Worm (Caenorhabditis elegans) whole organism, mixed stage, embryonic: ENCODE results near the gene T10B5.4.

Source experiments
- M03D4.4 ChIP-seq: sonication (generic microtip); optimal IDR thresholded peaks from 2 replicates; lab custom pipeline; 2017; ENCODE audit warnings: mild to moderate bottlenecking, missing genetic modification characterization, missing compliant biosample characterization
- bed-3 ChIP-seq: fragments of 200-800 bp; sonication (Bioruptor generic); optimal IDR thresholded peaks from 3 replicates; lab custom pipeline; 2018; ENCODE audit warnings: mild to moderate bottlenecking, missing genetic modification characterization, moderate library complexity, missing compliant biosample characterization
- blmp-1 ChIP-seq: fragments of 150-350 bp; optimal IDR thresholded peaks from 2 replicates; lab custom pipeline; 2014; ENCODE audit warnings: missing biosample characterization, missing genetic modification characterization
- ceh-43 ChIP-seq: fragments of 200-800 bp; sonication (Bioruptor generic); optimal IDR thresholded peaks from 2 replicates; lab custom pipeline; 2018; ENCODE audit warnings: mild to moderate bottlenecking, missing genetic modification characterization, moderate library complexity, missing compliant biosample characterization
- ceh-83 ChIP-seq: fragments of 200-800 bp; sonication (Bioruptor generic); optimal IDR thresholded peaks from 2 replicates; lab custom pipeline; 2018; ENCODE audit warnings: mild to moderate bottlenecking, missing genetic modification characterization, missing compliant biosample characterization
- ces-1 ChIP-seq: fragments of 150-350 bp; optimal IDR thresholded peaks from 2 replicates; lab custom pipeline; 2014; ENCODE audit warnings: missing biosample characterization, missing genetic modification reagents, missing genetic modification characterization
- drap-1 ChIP-seq: fragments of 200-800 bp; sonication (Bioruptor generic); optimal IDR thresholded peaks from 3 replicates; lab custom pipeline; 2018; ENCODE audit warnings: mild to moderate bottlenecking, missing genetic modification characterization, missing compliant biosample characterization
- elt-1 ChIP-seq: sonication (generic microtip); optimal IDR thresholded peaks from 2 replicates; lab custom pipeline; 2017; ENCODE audit warnings: missing genetic modification characterization, mild to moderate bottlenecking, missing compliant biosample characterization, antibody characterized with exemption, moderate library complexity, borderline replicate concordance; ENCODE audit not compliant: insufficient read depth
- elt-3 ChIP-seq: fragments of 150-350 bp; optimal IDR thresholded peaks from 2 replicates; lab custom pipeline; 2014; ENCODE audit warnings: missing biosample characterization, missing genetic modification characterization
- flh-1 ChIP-seq: fragments of 200-800 bp; sonication (Bioruptor generic); optimal IDR thresholded peaks from 2 replicates; lab custom pipeline; 2018; ENCODE audit warnings: mild to moderate bottlenecking, missing genetic modification characterization, moderate library complexity, missing compliant biosample characterization
- ham-2 ChIP-seq: fragments of 200-800 bp; sonication (Bioruptor generic); optimal IDR thresholded peaks from 2 replicates; lab custom pipeline; 2018; ENCODE audit warnings: mild to moderate bottlenecking, missing genetic modification characterization, missing compliant biosample characterization
- lin-32 ChIP-seq: fragments of 200-800 bp; sonication (Bioruptor generic); optimal IDR thresholded peaks from 2 replicates; lab custom pipeline; 2018; ENCODE audit warnings: mild to moderate bottlenecking, missing genetic modification characterization, missing compliant biosample characterization
- lsy-2 ChIP-seq: fragments of 150-350 bp; optimal IDR thresholded peaks from 2 replicates; lab custom pipeline; 2014; ENCODE audit warnings: missing biosample characterization, missing genetic modification characterization
- mab-5 ChIP-seq: fragments of 150-350 bp; optimal IDR thresholded peaks from 2 replicates; lab custom pipeline; 2014; ENCODE audit warnings: missing biosample characterization, missing genetic modification characterization
- mep-1 ChIP-seq: fragments of 150-350 bp; optimal IDR thresholded peaks from 2 replicates; lab custom pipeline; 2017; ENCODE audit warnings: missing biosample characterization, missing genetic modification reagents, missing genetic modification characterization, inconsistent platforms
- mls-2 ChIP-seq: sonication (generic microtip); optimal IDR thresholded peaks from 2 replicates; lab custom pipeline; 2016; ENCODE audit warnings: mild to moderate bottlenecking, missing genetic modification characterization, moderate library complexity, missing compliant biosample characterization
- nhr-12 ChIP-seq: fragments of 150-350 bp; optimal IDR thresholded peaks from 2 replicates; lab custom pipeline; 2014; ENCODE audit warnings: missing biosample characterization, missing genetic modification characterization
- nhr-2 ChIP-seq: fragments of 150-350 bp; optimal IDR thresholded peaks from 2 replicates; lab custom pipeline; 2014; ENCODE audit warnings: missing biosample characterization, missing genetic modification characterization
- nhr-237 ChIP-seq: fragments of 150-350 bp; optimal IDR thresholded peaks from 2 replicates; lab custom pipeline; 2014; ENCODE audit warnings: missing biosample characterization, missing genetic modification characterization
- nhr-28 ChIP-seq: fragments of 150-350 bp; optimal IDR thresholded peaks from 2 replicates; lab custom pipeline; 2014; ENCODE audit warnings: missing biosample characterization, missing genetic modification characterization
- nhr-76 ChIP-seq: sonication (generic microtip); optimal IDR thresholded peaks from 2 replicates; lab custom pipeline; 2017; ENCODE audit warnings: missing biosample characterization, missing genetic modification characterization
- pha-4 ChIP-seq: fragments of 150-350 bp; optimal IDR thresholded peaks from 2 replicates; lab custom pipeline; 2018; ENCODE audit warnings: missing biosample characterization, missing genetic modification reagents, missing genetic modification characterization
- sptf-1 ChIP-seq: sonication (generic microtip); optimal IDR thresholded peaks from 2 replicates; lab custom pipeline; 2017; ENCODE audit warnings: mild to moderate bottlenecking, missing genetic modification characterization, moderate library complexity, missing compliant biosample characterization
- unc-120 ChIP-seq: sonication (generic microtip); optimal IDR thresholded peaks from 2 replicates; lab custom pipeline; 2017; ENCODE audit warnings: missing genetic modification characterization, missing compliant biosample characterization; ENCODE audit not compliant: poor library complexity, severe bottlenecking
- unc-39 ChIP-seq: fragments of 150-350 bp; optimal IDR thresholded peaks from 2 replicates; lab custom pipeline; 2014; ENCODE audit warnings: missing biosample characterization, missing genetic modification characterization
- unc-62 ChIP-seq: fragments of 150-350 bp; optimal IDR thresholded peaks from 2 replicates; lab custom pipeline; 2014; ENCODE audit warnings: missing biosample characterization, missing genetic modification reagents, missing genetic modification characterization
- zip-8 ChIP-seq: fragments of 150-350 bp; optimal IDR thresholded peaks from 2 replicates; lab custom pipeline; 2014; ENCODE audit warnings: missing biosample characterization, missing genetic modification characterization
- ztf-11 ChIP-seq: fragments of 150-350 bp; optimal IDR thresholded peaks from 2 replicates; lab custom pipeline; 2014; ENCODE audit warnings: missing biosample characterization, missing genetic modification characterization

T10B5.4 gene

DNA sequence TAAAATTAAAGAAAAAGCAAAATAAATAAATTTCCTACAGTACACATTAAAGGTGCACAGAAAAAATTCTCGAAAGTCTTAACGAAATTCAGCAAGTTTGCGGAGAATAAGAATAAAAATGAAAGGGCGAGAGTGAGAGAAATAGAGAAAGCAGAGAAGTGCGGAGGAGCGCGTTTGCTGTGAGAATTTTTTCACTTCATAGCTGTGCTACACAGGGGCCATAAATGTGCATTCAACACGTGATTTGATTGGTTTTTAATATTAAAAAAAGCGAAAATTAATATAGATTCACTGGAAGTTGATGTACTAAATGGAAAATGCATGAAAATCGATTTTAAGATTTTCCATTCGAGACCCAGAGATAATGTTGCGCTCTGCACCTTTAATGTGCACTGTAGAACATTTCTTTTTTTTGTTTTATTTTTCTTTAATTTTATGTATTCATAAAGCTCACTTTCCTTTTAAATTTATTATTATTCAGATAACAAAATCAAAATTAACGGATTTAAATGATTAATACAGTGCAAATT is 46.5 kb upstream of the T10B5.4 start, which contains the start of gene Y32G9A.2:
Gene Y32G9A.2 (plus strand): TSS at position 480 of the 530 bp plus-strand sequence.
- TF ChIP-seq blmp-1 (peak; percentile 22), ces-1 (GFP tag; lab: Kevin White, UChicago) (peak; percentile 11), pha-4 (tag; lab: Kevin White, UChicago) (no peak), mep-1 (peak; percentile 25)
- TF ChIP-seq, all 35 proteins: peak for 3

DNA sequence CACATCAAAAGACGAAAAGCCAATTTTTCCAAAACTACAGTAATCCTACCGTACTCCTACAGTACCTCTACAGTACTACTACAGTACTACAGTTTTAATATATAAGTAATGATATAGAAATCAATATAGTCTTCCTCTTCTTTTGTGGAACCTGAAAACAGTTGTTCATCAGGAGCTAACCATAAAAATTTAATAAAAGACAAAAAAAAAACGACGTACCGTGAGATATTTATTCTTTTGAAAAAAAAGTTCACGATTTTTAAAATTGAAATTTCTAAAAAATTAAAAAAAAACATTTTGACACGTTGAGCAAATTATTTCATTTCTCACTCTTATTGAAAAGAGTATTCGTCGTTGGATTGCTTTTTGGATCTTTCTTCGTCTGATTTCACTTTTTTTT is 39.5 kb upstream of the T10B5.4 start, which contains the start of gene Y32G9A.3:
Gene Y32G9A.3 (plus strand): TSS at position 301 of the 400 bp plus-strand sequence.
- TF ChIP-seq ham-2 (GFP tag; lab: Kevin White, UChicago) (no peak), M03D4.4 (tag; lab: Kevin White, UChicago) (no peak), flh-1 (GFP tag; lab: Kevin White, UChicago) (no peak), bed-3 (no peak), mls-2 (tag; lab: Kevin White, UChicago) (no peak), pha-4 (tag; lab: Kevin White, UChicago) (no peak), ceh-83 (GFP tag; lab: Kevin White, UChicago) (no peak)

DNA sequence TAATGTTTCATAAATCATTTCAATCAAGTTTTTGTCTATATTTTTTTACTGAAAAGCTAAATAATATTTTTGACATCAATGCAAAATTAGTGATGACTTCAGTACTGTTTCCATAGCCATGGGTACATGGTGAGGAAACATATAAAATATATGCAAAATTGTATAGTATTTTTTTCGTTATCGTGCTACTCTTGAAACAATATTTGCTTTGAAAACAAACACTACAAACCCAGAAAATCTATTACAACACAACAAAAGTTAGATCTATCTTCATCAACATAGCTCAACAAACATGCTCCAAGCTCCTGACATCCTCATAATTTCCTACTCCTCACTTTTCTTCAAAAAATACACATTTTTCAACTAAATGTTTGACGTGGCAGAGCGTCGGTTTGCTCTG is 36.9 kb upstream of the T10B5.4 start, which contains the start of gene srp-3:
Gene srp-3 (plus strand): TSS at position 301 of the 400 bp plus-strand sequence.
- TF ChIP-seq blmp-1 (no peak), nhr-12 (tag; lab: Kevin White, UChicago) (no peak), lsy-2 (tag; lab: Kevin White, UChicago) (no peak), ces-1 (GFP tag; lab: Kevin White, UChicago) (no peak), elt-1 (tag; lab: Kevin White, UChicago) (no peak), sptf-1 (no peak), ceh-43 (GFP tag; lab: Kevin White, UChicago) (no peak), zip-8 (tag; lab: Kevin White, UChicago) (no peak), bed-3 (no peak), ham-2 (GFP tag; lab: Kevin White, UChicago) (no peak), unc-120 (tag; lab: Kevin White, UChicago) (no peak), pha-4 (tag; lab: Kevin White, UChicago) (no peak), nhr-28 (tag; lab: Kevin White, UChicago) (no peak), nhr-2 (tag; lab: Kevin White, UChicago) (no peak), nhr-237 (tag; lab: Kevin White, UChicago) (no peak), elt-3 (tag; lab: Kevin White, UChicago) (no peak), drap-1 (GFP tag; lab: Kevin White, UChicago) (no peak), unc-39 (tag; lab: Kevin White, UChicago) (no peak)

- TF ChIP-seq lin-32 (GFP tag; lab: Kevin White, UChicago) (no peak), unc-62 (GFP tag; lab: Kevin White, UChicago) (no peak), nhr-76 (no peak), ceh-83 (GFP tag; lab: Kevin White, UChicago) (no peak), bed-3 (no peak), unc-39 (tag; lab: Kevin White, UChicago) (no peak)
Observed at ce11 chrV:1907350-1907749, 35.7 kb upstream of the T10B5.4 start, which contains the start of gene Y32G9A.5. Gene Y32G9A.5 (plus strand): TSS chrV:1907650.

DNA sequence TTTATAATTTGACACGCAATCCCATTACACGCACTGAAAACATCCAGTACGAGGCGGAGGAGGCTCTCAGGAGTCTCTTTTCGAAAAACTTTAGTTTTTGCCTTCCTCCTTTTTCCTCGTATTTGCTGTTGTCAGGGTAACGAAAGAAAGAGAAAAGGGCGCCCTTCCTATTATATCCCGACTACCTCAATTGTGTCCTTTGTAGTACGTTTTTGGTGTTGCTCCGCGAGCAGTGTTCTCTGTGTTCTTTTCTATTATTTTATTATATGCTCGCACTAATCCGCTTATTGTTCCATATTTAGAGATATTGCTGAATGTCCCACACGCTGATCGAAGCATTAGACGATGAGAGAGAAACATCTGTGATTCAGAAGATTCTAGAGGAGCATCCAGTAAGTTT is 23.9 kb upstream of the T10B5.4 start, which contains the start of gene nphp-2:
Gene nphp-2 (plus strand): TSS at position 301 of the 400 bp plus-strand sequence.
- TF ChIP-seq ztf-11 (tag; lab: Kevin White, UChicago) (no peak), drap-1 (GFP tag; lab: Kevin White, UChicago) (no peak), ces-1 (GFP tag; lab: Kevin White, UChicago) (no peak), pha-4 (tag; lab: Kevin White, UChicago) (no peak), nhr-76 (no peak)

- TF ChIP-seq unc-62 (GFP tag; lab: Kevin White, UChicago) (no peak), sptf-1 (no peak), lsy-2 (tag; lab: Kevin White, UChicago) (peak; percentile 85), nhr-76 (no peak), mab-5 (tag; lab: Kevin White, UChicago) (no peak)
- TF ChIP-seq, all 35 proteins: peak for 1
Observed at ce11 chrV:1892567-1893277, 21.1 kb upstream of the T10B5.4 start, which contains the start of gene zig-11. Gene zig-11 (minus strand): TSS chrV:1892939.
